Fruit fly (Drosophila melanogaster) whole organism, wandering third instar larva: ENCODE results near the gene Cpr11A.

ENCODE experiments used
- Jra ChIP-seq: sonication (Bioruptor generic); optimal IDR thresholded peaks from 2 replicates; lab custom pipeline; 2016; ENCODE audit warnings: missing biosample characterization, missing genetic modification characterization
- OdsH ChIP-seq: fragments of 200-800 bp; sonication (Bioruptor generic); optimal IDR thresholded peaks from 2 replicates; lab custom pipeline; 2016; ENCODE audit warnings: missing biosample characterization, mild to moderate bottlenecking, missing genetic modification characterization
- Rel ChIP-seq, 2 experiments: fragments of 200-800 bp; sonication (Bioruptor generic) in 1 of 2; optimal IDR thresholded peaks; 2 replicates in 1 of 2; 3 replicates in 1 of 2; lab custom pipeline; 2016 to 2019; ENCODE audit warnings: mild to moderate bottlenecking in 2 of 2, missing biosample characterization in 2 of 2, missing genetic modification characterization in 2 of 2, moderate library complexity in 1 of 2
- dsf ChIP-seq: sonication (Bioruptor generic); optimal IDR thresholded peaks from 2 replicates; lab custom pipeline; 2016; ENCODE audit warnings: missing biosample characterization, missing genetic modification characterization, borderline replicate concordance
- ey ChIP-seq: fragments of 200-800 bp; sonication (Bioruptor generic); optimal IDR thresholded peaks from 2 replicates; lab custom pipeline; 2016; ENCODE audit warnings: missing biosample characterization, missing genetic modification characterization
- tai ChIP-seq: sonication (Bioruptor generic); optimal IDR thresholded peaks from 2 replicates; lab custom pipeline; 2016; ENCODE audit warnings: missing biosample characterization, missing genetic modification characterization
- usp ChIP-seq: fragments of >200 bp; optimal IDR thresholded peaks from 2 replicates; lab custom pipeline; 2017; ENCODE audit warnings: missing biosample characterization, missing genetic modification characterization
- woc ChIP-seq: sonication (Bioruptor generic); optimal IDR thresholded peaks from 2 replicates; lab custom pipeline; 2016; ENCODE audit warnings: missing biosample characterization, mild to moderate bottlenecking, missing genetic modification characterization

DNA sequence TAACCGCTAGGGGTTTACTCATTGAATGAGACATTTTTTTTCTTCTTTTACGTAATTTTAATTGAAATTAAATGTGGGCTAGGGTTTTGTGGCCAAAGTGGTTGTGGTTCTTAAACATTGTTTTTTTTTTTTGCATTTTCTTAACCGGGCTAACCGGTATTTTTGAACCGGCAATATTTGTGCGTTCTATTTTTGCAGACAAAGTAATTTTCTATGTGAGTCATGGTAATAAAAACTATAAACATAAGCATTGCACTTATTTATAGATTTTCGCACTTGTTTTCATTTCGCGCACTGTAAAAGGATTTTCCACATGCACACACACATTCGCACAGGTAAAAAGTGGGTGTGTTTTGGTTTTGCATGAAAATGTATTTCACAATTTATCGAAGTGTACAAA lies 24.6 kb upstream of the Cpr11A start:
- TF ChIP-seq Rel (GFP tag; optimal IDR thresholded peaks at IDR 0.05; lab: Kevin White, UChicago) (no peak), Rel (tag; optimal IDR thresholded peaks at IDR 0.05; lab: Kevin White, UChicago) (no peak), Jra (GFP tag; lab: Kevin White, UChicago) (no peak), tai (GFP tag; lab: Kevin White, UChicago) (no peak), woc (GFP tag; lab: Kevin White, UChicago) (no peak), OdsH (no peak), dsf (GFP tag; lab: Kevin White, UChicago) (no peak), ey (GFP tag; lab: Kevin White, UChicago) (no peak), usp (no peak)
